Fruit fly (Drosophila melanogaster) whole organism, embryonic: ENCODE data around the gene sro.

Experiments
- Blimp-1 ChIP-seq: fragments of 200-800 bp; sonication (Bioruptor generic); optimal IDR thresholded peaks from 3 replicates; lab custom pipeline; 2018; ENCODE audit warnings: missing biosample characterization, missing genetic modification characterization, mild to moderate bottlenecking, moderate library complexity, missing genetic modification reagents
- CG10431 ChIP-seq: fragments of 200-800 bp; sonication (Bioruptor generic); optimal IDR thresholded peaks from 3 replicates; lab custom pipeline; 2018; ENCODE audit warnings: missing biosample characterization, mild to moderate bottlenecking, missing genetic modification characterization
- CG11456 ChIP-seq: fragments of 200-800 bp; sonication (Bioruptor generic); IDR thresholded peaks from 3 replicates; pipeline ENCODE4 v1.3.6; 2022; ENCODE audit warnings: missing biosample characterization, missing genetic modification characterization
- CG12104 ChIP-seq: fragments of 200-800 bp; sonication (Bioruptor generic); optimal IDR thresholded peaks from 3 replicates; lab custom pipeline; 2016; ENCODE audit warnings: missing biosample characterization, missing genetic modification characterization
- CG13287 ChIP-seq: fragments of 200-800 bp; sonication (Bioruptor generic); IDR thresholded peaks from 2 replicates; pipeline ENCODE4 v1.3.6; 2022; ENCODE audit warnings: missing biosample characterization, missing genetic modification characterization; ENCODE audit not compliant: partially characterized antibody
- CG13624 ChIP-seq: fragments of 200-800 bp; sonication (Bioruptor generic); optimal IDR thresholded peaks from 2 replicates; lab custom pipeline; 2016; ENCODE audit warnings: missing biosample characterization, missing genetic modification characterization
- CG13894 ChIP-seq: fragments of 200-800 bp; sonication (Bioruptor generic); optimal IDR thresholded peaks from 3 replicates; lab custom pipeline; 2018; ENCODE audit warnings: missing biosample characterization, mild to moderate bottlenecking, missing genetic modification characterization, moderate library complexity
- CG14860 ChIP-seq: fragments of 200-800 bp; sonication (Bioruptor generic); IDR thresholded peaks from 3 replicates; pipeline ENCODE4 v1.3.6; 2022; ENCODE audit warnings: missing biosample characterization, missing genetic modification characterization; ENCODE audit not compliant: partially characterized antibody
- CG14965 ChIP-seq: fragments of 200-800 bp; sonication (Bioruptor generic); optimal IDR thresholded peaks from 2 replicates; lab custom pipeline; 2016; ENCODE audit warnings: missing biosample characterization, missing genetic modification characterization, borderline replicate concordance
- CG16779 ChIP-seq: fragments of 200-800 bp; sonication (Bioruptor generic); IDR thresholded peaks from 2 replicates; pipeline ENCODE4 v1.3.6; 2022; ENCODE audit warnings: missing biosample characterization, missing genetic modification characterization
- CG17912 ChIP-seq: fragments of 200-800 bp; sonication (Bioruptor generic); optimal IDR thresholded peaks from 2 replicates; lab custom pipeline; 2018; ENCODE audit warnings: missing biosample characterization, mild to moderate bottlenecking, missing genetic modification characterization
- CG3163 ChIP-seq: fragments of 200-800 bp; sonication (Bioruptor generic); optimal IDR thresholded peaks from 3 replicates; lab custom pipeline; 2016; ENCODE audit warnings: missing biosample characterization, missing genetic modification characterization
- CG32767 ChIP-seq: fragments of 200-800 bp; sonication (Bioruptor generic); IDR thresholded peaks from 2 replicates; pipeline ENCODE4 v1.3.6; 2022; ENCODE audit warnings: missing biosample characterization, missing genetic modification characterization
- CG34224 ChIP-seq: fragments of 200-800 bp; sonication (Bioruptor generic); IDR thresholded peaks from 3 replicates; pipeline ENCODE4 v1.3.6; 2022; ENCODE audit warnings: missing biosample characterization, missing genetic modification characterization; ENCODE audit not compliant: partially characterized antibody
- CG34422 ChIP-seq: fragments of 200-800 bp; sonication (Bioruptor generic); IDR thresholded peaks from 3 replicates; pipeline ENCODE4 v1.3.6; 2022; ENCODE audit warnings: missing biosample characterization, missing genetic modification characterization
- CG7372 ChIP-seq: fragments of 200-800 bp; sonication (Bioruptor generic); IDR thresholded peaks from 2 replicates; pipeline ENCODE4 v1.3.6; 2022; ENCODE audit warnings: missing biosample characterization, missing genetic modification characterization
- CG8478 ChIP-seq: fragments of >200 bp; optimal IDR thresholded peaks from 2 replicates; lab custom pipeline; 2018
- D ChIP-seq, 2 experiments: fragments of 200-800 bp in 1 of 2; fragments of >200 bp in 1 of 2; sonication (Bioruptor generic) in 1 of 2; optimal IDR thresholded peaks; 2 replicates in 1 of 2; 3 replicates in 1 of 2; lab custom pipeline; 2017; ENCODE audit warnings: mild to moderate bottlenecking in 1 of 2, missing biosample characterization in 1 of 2, missing genetic modification characterization in 1 of 2, missing genetic modification reagents in 1 of 2
- Deaf1 ChIP-seq: fragments of 200-800 bp; optimal IDR thresholded peaks from 3 replicates; lab custom pipeline; 2019; ENCODE audit warnings: missing biosample characterization, mild to moderate bottlenecking, missing genetic modification characterization, moderate library complexity
- Dek ChIP-seq: fragments of 200-800 bp; sonication (Bioruptor generic); optimal IDR thresholded peaks from 3 replicates; lab custom pipeline; 2019; ENCODE audit warnings: missing biosample characterization, mild to moderate bottlenecking, missing genetic modification characterization, moderate library complexity
- Dfd ChIP-seq, 2 experiments: fragments of >200 bp; optimal IDR thresholded peaks; 2 replicates each; lab custom pipeline; 2017; ENCODE audit warnings: missing biosample characterization in 2 of 2, missing genetic modification characterization in 2 of 2
- Ets65A ChIP-seq: fragments of 200-800 bp; sonication (Bioruptor generic); peaks from one replicate; lab custom pipeline; 2016; ENCODE audit warnings: missing biosample characterization, missing genetic modification characterization
- HLH4C ChIP-seq: fragments of 200-800 bp; sonication (Bioruptor generic); IDR thresholded peaks from 3 replicates; pipeline ENCODE4 v1.3.6; 2022; ENCODE audit warnings: missing biosample characterization, missing genetic modification characterization; ENCODE audit not compliant: partially characterized antibody
- Hand ChIP-seq: fragments of 200-800 bp; sonication (Bioruptor generic); optimal IDR thresholded peaks from 2 replicates; lab custom pipeline; 2017; ENCODE audit warnings: mild to moderate bottlenecking, missing biosample characterization, missing genetic modification reagents, missing genetic modification characterization
- Opbp ChIP-seq: fragments of 200-800 bp; sonication (Bioruptor generic); IDR thresholded peaks from 3 replicates; pipeline ENCODE4 v1.3.6; 2022; ENCODE audit warnings: missing biosample characterization, missing genetic modification characterization; ENCODE audit not compliant: partially characterized antibody
- PHDP ChIP-seq: fragments of 200-800 bp; sonication (Bioruptor generic); optimal IDR thresholded peaks from 3 replicates; lab custom pipeline; 2018; ENCODE audit warnings: missing biosample characterization, mild to moderate bottlenecking, missing genetic modification characterization, moderate library complexity
- Stat92E ChIP-seq, 3 experiments: fragments of >200 bp in 2 of 3; fragments of 200-800 bp in 1 of 3; sonication (Bioruptor generic) in 1 of 3; optimal IDR thresholded peaks; 2 replicates each; lab custom pipeline; 2017 to 2019; ENCODE audit warnings: missing biosample characterization in 3 of 3, missing genetic modification characterization in 3 of 3, mild to moderate bottlenecking in 1 of 3, moderate library complexity in 1 of 3
- ab ChIP-seq: fragments of 200-800 bp; sonication (Bioruptor generic); optimal IDR thresholded peaks from 2 replicates; lab custom pipeline; 2016; ENCODE audit warnings: missing biosample characterization, missing genetic modification characterization
- amos ChIP-seq: fragments of 200-800 bp; sonication (Bioruptor generic); IDR thresholded peaks from 2 replicates; pipeline ENCODE4 v1.3.6; 2022; ENCODE audit warnings: missing biosample characterization, missing genetic modification characterization; ENCODE audit not compliant: partially characterized antibody
- bigmax ChIP-seq: fragments of 200-800 bp; sonication (Bioruptor generic); optimal IDR thresholded peaks from 2 replicates; lab custom pipeline; 2018; ENCODE audit warnings: missing biosample characterization, mild to moderate bottlenecking, missing genetic modification characterization
- chinmo ChIP-seq: fragments of 200-800 bp; sonication (Bioruptor generic); IDR thresholded peaks from 4 replicates; pipeline ENCODE4 v1.3.6; 2022; ENCODE audit warnings: missing biosample characterization, missing genetic modification characterization; ENCODE audit not compliant: partially characterized antibody
- corto ChIP-seq: fragments of 200-800 bp; sonication (Bioruptor generic); optimal IDR thresholded peaks from 2 replicates; lab custom pipeline; 2016; ENCODE audit warnings: missing biosample characterization, mild to moderate bottlenecking, missing genetic modification characterization, moderate library complexity
- disco-r ChIP-seq: fragments of 200-800 bp; sonication (Bioruptor generic); optimal IDR thresholded peaks from 2 replicates; lab custom pipeline; 2016; ENCODE audit warnings: missing biosample characterization, missing genetic modification characterization
- eyg ChIP-seq: fragments of 200-800 bp; sonication (Bioruptor generic); optimal IDR thresholded peaks from 3 replicates; lab custom pipeline; 2016; ENCODE audit warnings: missing biosample characterization, missing genetic modification characterization
- gcm ChIP-seq: fragments of 200-800 bp; sonication (Bioruptor generic); optimal IDR thresholded peaks from 2 replicates; lab custom pipeline; 2019; ENCODE audit warnings: missing biosample characterization, mild to moderate bottlenecking, missing genetic modification characterization, moderate library complexity
- gsb-n ChIP-seq: fragments of 200-800 bp; sonication (Bioruptor generic); optimal IDR thresholded peaks from 3 replicates; lab custom pipeline; 2018; ENCODE audit warnings: missing biosample characterization, mild to moderate bottlenecking, missing genetic modification characterization
- inv ChIP-seq: fragments of 200-800 bp; sonication (Bioruptor generic); IDR thresholded peaks from 2 replicates; pipeline ENCODE4 v1.3.6; 2022; ENCODE audit warnings: missing biosample characterization, missing genetic modification characterization; ENCODE audit not compliant: partially characterized antibody
- prd ChIP-seq, 3 experiments: fragments of >200 bp in 2 of 3; fragments of 200-800 bp in 1 of 3; sonication (Bioruptor generic) in 1 of 3; optimal IDR thresholded peaks in 2 of 3; IDR thresholded peaks in 1 of 3; 2 replicates in 2 of 3; 3 replicates in 1 of 3; pipeline versions ENCODE4 v1.3.6 to Lab custom; 2017 to 2022; ENCODE audit warnings: missing biosample characterization in 1 of 3, missing genetic modification characterization in 1 of 3
- psq ChIP-seq: fragments of 200-800 bp; sonication (Bioruptor generic); optimal IDR thresholded peaks from 2 replicates; lab custom pipeline; 2017; ENCODE audit warnings: missing biosample characterization, missing genetic modification characterization
- rib ChIP-seq: fragments of 200-800 bp; sonication (Bioruptor generic); IDR thresholded peaks from 2 replicates; pipeline ENCODE4 v1.3.6; 2022; ENCODE audit warnings: missing biosample characterization, missing genetic modification characterization
- sim ChIP-seq: fragments of 200-800 bp; sonication (Bioruptor generic); IDR thresholded peaks from 2 replicates; pipeline ENCODE4 v1.3.6; 2022; ENCODE audit warnings: missing biosample characterization, missing genetic modification characterization
- unc-4 ChIP-seq: fragments of 200-800 bp; sonication (Bioruptor generic); IDR thresholded peaks from 2 replicates; pipeline ENCODE4 v1.3.6; 2022; ENCODE audit warnings: missing biosample characterization, missing genetic modification characterization; ENCODE audit not compliant: partially characterized antibody
- unpg ChIP-seq: fragments of 200-800 bp; sonication (Bioruptor generic); optimal IDR thresholded peaks from 3 replicates; lab custom pipeline; 2018; ENCODE audit warnings: missing biosample characterization, mild to moderate bottlenecking, missing genetic modification characterization, moderate library complexity
- vnd ChIP-seq: fragments of 200-800 bp; sonication (Bioruptor generic); IDR thresholded peaks from 3 replicates; pipeline ENCODE4 v1.3.6; 2022; ENCODE audit warnings: missing biosample characterization, missing genetic modification characterization; ENCODE audit not compliant: partially characterized antibody
- z ChIP-seq: fragments of 200-800 bp; sonication (Bioruptor generic); IDR thresholded peaks from 3 replicates; pipeline ENCODE4 v1.3.6; 2022; ENCODE audit warnings: missing biosample characterization, missing genetic modification characterization
- zen ChIP-seq: fragments of 200-800 bp; sonication (Bioruptor generic); optimal IDR thresholded peaks from 3 replicates; lab custom pipeline; 2018; ENCODE audit warnings: missing biosample characterization, mild to moderate bottlenecking, missing genetic modification characterization, moderate library complexity

The sro gene

dm6 chr3R:29767236-29767635 lies 27.2 kb upstream of the sro start:
- TF ChIP-seq CG3163 (GFP tag; lab: Kevin White, UChicago) = no peak
- TF ChIP-seq eyg (GFP tag; lab: Kevin White, UChicago) = no peak
- TF ChIP-seq unpg (GFP tag; lab: Kevin White, UChicago) = no peak
- TF ChIP-seq Dfd (GFP tag; optimal IDR thresholded peaks at IDR 0.05; lab: Kevin White, UChicago) = peak in 1 of 2 experiments; percentile 77
- no peak for TF ChIP-seq ab (GFP tag; lab: Kevin White, UChicago)
- no peak for TF ChIP-seq CG13624
- TF ChIP-seq HLH4C = 0 out of 3 replicates have a peak, but pooled peaks have one; percentile 7
- TF ChIP-seq CG14860 = no peak
- peak; percentile 73 for TF ChIP-seq CG8478 (lab: Kevin White, UChicago)
- TF ChIP-seq unc-4 (GFP tag; lab: Robert Waterston, UW) = no peak
- no peak for TF ChIP-seq vnd (GFP tag; lab: Robert Waterston, UW)
- TF ChIP-seq CG13287 = no peak
- TF ChIP-seq corto = no peak
- TF ChIP-seq CG16779 (GFP tag; lab: Robert Waterston, UW) = no peak

- peak; percentile 66 for TF ChIP-seq Ets65A
- TF ChIP-seq zen (tag; lab: Kevin White, UChicago) = peak; percentile 91
- peak; percentile 10 for TF ChIP-seq Deaf1
- TF ChIP-seq CG13894 (tag; lab: Kevin White, UChicago) = peak; percentile 54
- 0 out of 2 replicates have a peak, but pooled peaks have one; percentile 16 for TF ChIP-seq rib (GFP tag; lab: Robert Waterston, UW)
- TF ChIP-seq D (optimal IDR thresholded peaks at IDR 0.05; lab: Kevin White, UChicago) = peak; percentile 11
- no peak for TF ChIP-seq D (GFP tag; optimal IDR thresholded peaks at IDR 0.05; lab: Kevin White, UChicago)
- TF ChIP-seq CG11456 (GFP tag; lab: Robert Waterston, UW) = no peak
- no peak for TF ChIP-seq prd (optimal IDR thresholded peaks at IDR 0.05; lab: Kevin White, UChicago)
- TF ChIP-seq prd (GFP tag; IDR thresholded peaks at IDR 0.05; lab: Robert Waterston, UW) = 0 out of 3 replicates have a peak, but pooled peaks have one; percentile 13
- no peak for TF ChIP-seq CG7372
- peak; percentile 48; the same call in 2 of the 3 replicates for TF ChIP-seq z (GFP tag; lab: Robert Waterston, UW)
- 0 out of 3 replicates have a peak, but pooled peaks have one; percentile 20 for TF ChIP-seq Opbp (GFP tag; lab: Robert Waterston, UW)
- no peak for TF ChIP-seq CG17912 (GFP tag; lab: Kevin White, UChicago)
- TF ChIP-seq bigmax (GFP tag; lab: Kevin White, UChicago) = no peak
- TF ChIP-seq Dek (tag; lab: Kevin White, UChicago) = no peak
- no peak for TF ChIP-seq CG12104 (GFP tag; lab: Kevin White, UChicago)
- TF ChIP-seq, all 482 proteins: peak for 9
Measured at dm6 chr3R:29770930-29771329, 23.5 kb upstream of the sro start.

- peak; percentile 61 for TF ChIP-seq CG10431 (GFP tag; lab: Kevin White, UChicago)
- TF ChIP-seq Blimp-1 (GFP tag; lab: Kevin White, UChicago) = no peak
- 0 out of 2 replicates have a peak, but pooled peaks have one; percentile 12 for TF ChIP-seq sim (GFP tag; lab: Robert Waterston, UW)
- TF ChIP-seq CG14965 (GFP tag; lab: Kevin White, UChicago) = no peak
- TF ChIP-seq inv (GFP tag; lab: Robert Waterston, UW) = peak; percentile 33; the same call in 1 of the 2 replicates
- peak; percentile 44 for TF ChIP-seq disco-r (GFP tag; lab: Kevin White, UChicago)
- peak; percentile 87 for TF ChIP-seq CG34224
- TF ChIP-seq z (GFP tag; lab: Robert Waterston, UW) = peak; percentile 100
- TF ChIP-seq Stat92E (GFP tag; optimal IDR thresholded peaks at IDR 0.05; lab: Kevin White, UChicago) = peak in 1 of 3 experiments; percentile 85
- no peak for TF ChIP-seq psq (GFP tag; lab: Kevin White, UChicago)
- TF ChIP-seq CG13287 = peak; percentile 68
- TF ChIP-seq CG34422 = peak; percentile 26; the same call in 1 of the 3 replicates
- TF ChIP-seq PHDP (tag; lab: Kevin White, UChicago) = peak; percentile 8
- peak; percentile 69; the same call in 1 of the 2 replicates for TF ChIP-seq amos
- TF ChIP-seq CG32767 (GFP tag; lab: Robert Waterston, UW) = peak; percentile 31; the same call in 1 of the 2 replicates
- peak; percentile 99 for TF ChIP-seq chinmo (GFP tag; lab: Robert Waterston, UW)
- TF ChIP-seq Hand (GFP tag; lab: Kevin White, UChicago) = peak; percentile 65
- peak; percentile 18 for TF ChIP-seq gsb-n
- peak; percentile 55 for TF ChIP-seq gcm (GFP tag; lab: Kevin White, UChicago)
Measured at dm6 chr3R:29771645-29772089, 22.7 kb upstream of the sro start.
